Fruit fly (Drosophila melanogaster) whole organism, embryonic: ENCODE data around the gene Dlc90F.

Experiments used
- Antp ChIP-seq: fragments of 200-800 bp; sonication (Bioruptor generic); optimal IDR thresholded peaks from 3 replicates; lab custom pipeline; 2016; ENCODE audit warnings: missing biosample characterization, missing genetic modification characterization
- Atf3 ChIP-seq: fragments of 200-800 bp; sonication (Bioruptor generic); optimal IDR thresholded peaks from 3 replicates; lab custom pipeline; 2016; ENCODE audit warnings: missing biosample characterization, missing genetic modification characterization
- Blimp-1 ChIP-seq: fragments of 200-800 bp; sonication (Bioruptor generic); optimal IDR thresholded peaks from 3 replicates; lab custom pipeline; 2018; ENCODE audit warnings: missing biosample characterization, missing genetic modification characterization, mild to moderate bottlenecking, moderate library complexity, missing genetic modification reagents
- BtbVII ChIP-seq: fragments of 200-800 bp; sonication (Bioruptor generic); optimal IDR thresholded peaks from 3 replicates; lab custom pipeline; 2017; ENCODE audit warnings: missing biosample characterization, mild to moderate bottlenecking, missing genetic modification characterization
- CG10979 ChIP-seq: fragments of 200-800 bp; sonication (Bioruptor generic); optimal IDR thresholded peaks from 2 replicates; lab custom pipeline; 2018; ENCODE audit warnings: missing biosample characterization, mild to moderate bottlenecking, missing genetic modification characterization, moderate library complexity
- CG11560 ChIP-seq: fragments of 200-800 bp; sonication (Bioruptor generic); IDR thresholded peaks from 3 replicates; pipeline ENCODE4 v1.3.6; 2022; ENCODE audit warnings: missing biosample characterization, missing genetic modification characterization
- CG12155 ChIP-seq: fragments of 200-800 bp; sonication (Bioruptor generic); optimal IDR thresholded peaks from 3 replicates; lab custom pipeline; 2016; ENCODE audit warnings: missing biosample characterization, missing genetic modification characterization
- CG12219 ChIP-seq: fragments of 200-800 bp; sonication (Bioruptor generic); optimal IDR thresholded peaks from 3 replicates; lab custom pipeline; 2018; ENCODE audit warnings: missing biosample characterization, mild to moderate bottlenecking, missing genetic modification characterization
- CG12236 ChIP-seq: fragments of 200-800 bp; sonication (Bioruptor generic); optimal IDR thresholded peaks from 2 replicates; lab custom pipeline; 2016; ENCODE audit warnings: missing biosample characterization, missing genetic modification characterization
- CG12299 ChIP-seq: fragments of 200-800 bp; sonication (Bioruptor generic); optimal IDR thresholded peaks from 2 replicates; lab custom pipeline; 2018; ENCODE audit warnings: missing biosample characterization, mild to moderate bottlenecking, missing genetic modification characterization
- CG13287 ChIP-seq: fragments of 200-800 bp; sonication (Bioruptor generic); IDR thresholded peaks from 2 replicates; pipeline ENCODE4 v1.3.6; 2022; ENCODE audit warnings: missing biosample characterization, missing genetic modification characterization; ENCODE audit not compliant: partially characterized antibody
- CG2199 ChIP-seq: fragments of 200-800 bp; sonication (Bioruptor generic); IDR thresholded peaks from 3 replicates; pipeline ENCODE4 v1.3.6; 2022; ENCODE audit warnings: missing biosample characterization, missing genetic modification characterization
- CG30020 ChIP-seq: fragments of 200-800 bp; optimal IDR thresholded peaks from 2 replicates; lab custom pipeline; 2019; ENCODE audit warnings: missing biosample characterization, mild to moderate bottlenecking, missing genetic modification characterization, moderate library complexity
- CG32532 ChIP-seq: fragments of 200-800 bp; sonication (Bioruptor generic); IDR thresholded peaks from 2 replicates; pipeline ENCODE4 v1.3.6; 2022; ENCODE audit warnings: missing biosample characterization, missing genetic modification characterization
- CG3995 ChIP-seq: fragments of 200-800 bp; sonication (Bioruptor generic); optimal IDR thresholded peaks from 3 replicates; lab custom pipeline; 2016; ENCODE audit warnings: missing biosample characterization, missing genetic modification characterization
- CG4360 ChIP-seq: fragments of 200-800 bp; sonication (Bioruptor generic); IDR thresholded peaks from 2 replicates; pipeline ENCODE4 v1.3.6; 2022; ENCODE audit warnings: missing biosample characterization, missing genetic modification characterization
- CG4854 ChIP-seq: fragments of 200-800 bp; sonication (Bioruptor generic); optimal IDR thresholded peaks from 2 replicates; lab custom pipeline; 2016; ENCODE audit warnings: missing biosample characterization, missing genetic modification characterization, inconsistent platforms
- CG5953 ChIP-seq: fragments of 200-800 bp; sonication (Bioruptor generic); IDR thresholded peaks from 2 replicates; pipeline ENCODE4 v1.3.6; 2022; ENCODE audit warnings: missing biosample characterization, missing genetic modification characterization
- CG6683 ChIP-seq: fragments of 200-800 bp; sonication (Bioruptor generic); optimal IDR thresholded peaks from 2 replicates; lab custom pipeline; 2017; ENCODE audit warnings: missing biosample characterization, mild to moderate bottlenecking, missing genetic modification characterization, missing genetic modification reagents
- CG7556 ChIP-seq: fragments of 200-800 bp; sonication (Bioruptor generic); optimal IDR thresholded peaks from 2 replicates; lab custom pipeline; 2017; ENCODE audit warnings: missing biosample characterization, mild to moderate bottlenecking, missing genetic modification characterization
- CG8478 ChIP-seq: fragments of >200 bp; optimal IDR thresholded peaks from 2 replicates; lab custom pipeline; 2018
- Deaf1 ChIP-seq: fragments of 200-800 bp; optimal IDR thresholded peaks from 3 replicates; lab custom pipeline; 2019; ENCODE audit warnings: missing biosample characterization, mild to moderate bottlenecking, missing genetic modification characterization, moderate library complexity
- Dek ChIP-seq: fragments of 200-800 bp; sonication (Bioruptor generic); optimal IDR thresholded peaks from 3 replicates; lab custom pipeline; 2019; ENCODE audit warnings: missing biosample characterization, mild to moderate bottlenecking, missing genetic modification characterization, moderate library complexity
- GATAe ChIP-seq: fragments of 200-800 bp; sonication (Bioruptor generic); conservative IDR thresholded peaks from 2 replicates; pipeline ENCODE4 v1.3.6; 2022; ENCODE audit warnings: missing biosample characterization, missing genetic modification characterization
- HLH4C ChIP-seq: fragments of 200-800 bp; sonication (Bioruptor generic); IDR thresholded peaks from 3 replicates; pipeline ENCODE4 v1.3.6; 2022; ENCODE audit warnings: missing biosample characterization, missing genetic modification characterization; ENCODE audit not compliant: partially characterized antibody
- HLH54F ChIP-seq: fragments of 200-800 bp; sonication (Bioruptor generic); optimal IDR thresholded peaks from 3 replicates; lab custom pipeline; 2016; ENCODE audit warnings: missing biosample characterization, missing genetic modification characterization
- Hmx ChIP-seq: fragments of 200-800 bp; sonication (Bioruptor generic); optimal IDR thresholded peaks from 2 replicates; lab custom pipeline; 2016; ENCODE audit warnings: missing biosample characterization, missing genetic modification characterization
- Hr39 ChIP-seq: fragments of >200 bp; optimal IDR thresholded peaks from 2 replicates; lab custom pipeline; 2017
- Kr ChIP-seq: fragments of 200-800 bp; sonication (Bioruptor generic); optimal IDR thresholded peaks from 2 replicates; lab custom pipeline; 2017; ENCODE audit warnings: missing biosample characterization, mild to moderate bottlenecking, missing genetic modification characterization
- Lim3 ChIP-seq: fragments of 200-800 bp; sonication (Bioruptor generic); IDR thresholded peaks from 2 replicates; pipeline ENCODE4 v1.3.6; 2022; ENCODE audit warnings: missing biosample characterization, missing genetic modification characterization
- NC2β ChIP-seq: fragments of 200-800 bp; sonication (Bioruptor generic); optimal IDR thresholded peaks from 2 replicates; lab custom pipeline; 2016; ENCODE audit warnings: missing biosample characterization, missing genetic modification characterization
- Nf-YC ChIP-seq: fragments of 200-800 bp; optimal IDR thresholded peaks from 3 replicates; lab custom pipeline; 2019; ENCODE audit warnings: missing biosample characterization, mild to moderate bottlenecking, missing genetic modification characterization, moderate library complexity
- NfI ChIP-seq: fragments of 200-800 bp; sonication (Bioruptor generic); optimal IDR thresholded peaks from 3 replicates; lab custom pipeline; 2018; ENCODE audit warnings: missing biosample characterization, mild to moderate bottlenecking, missing genetic modification characterization, moderate library complexity
- Optix ChIP-seq: fragments of 200-800 bp; sonication (Bioruptor generic); IDR thresholded peaks from 3 replicates; pipeline ENCODE4 v1.3.6; 2022; ENCODE audit warnings: missing biosample characterization, missing genetic modification characterization
- Ravus ChIP-seq: fragments of 200-800 bp; sonication (Bioruptor generic); IDR thresholded peaks from 2 replicates; pipeline ENCODE4 v1.3.6; 2022; ENCODE audit warnings: missing biosample characterization, missing genetic modification characterization
- Six4 ChIP-seq: fragments of 200-800 bp; sonication (Bioruptor generic); optimal IDR thresholded peaks from 2 replicates; lab custom pipeline; 2016; ENCODE audit warnings: missing biosample characterization, missing genetic modification characterization
- Taf1 ChIP-seq: fragments of 200-800 bp; sonication (Bioruptor generic); IDR thresholded peaks from 2 replicates; pipeline ENCODE4 v1.3.6; 2022; ENCODE audit warnings: missing biosample characterization, missing genetic modification characterization
- YL-1 ChIP-seq: fragments of 200-800 bp; sonication (Bioruptor generic); optimal IDR thresholded peaks from 3 replicates; lab custom pipeline; 2017; ENCODE audit warnings: missing biosample characterization, mild to moderate bottlenecking, missing genetic modification characterization
- ara ChIP-seq: fragments of 200-800 bp; sonication (Bioruptor generic); IDR thresholded peaks from 2 replicates; pipeline ENCODE4 v1.3.6; 2022; ENCODE audit warnings: missing biosample characterization, missing genetic modification characterization
- ase ChIP-seq: fragments of 200-800 bp; sonication (Bioruptor generic); IDR thresholded peaks from 3 replicates; pipeline ENCODE4 v1.3.6; 2022; ENCODE audit warnings: missing biosample characterization, missing genetic modification characterization
- bcd ChIP-seq: fragments of 200-800 bp; sonication (Bioruptor generic); optimal IDR thresholded peaks from 2 replicates; lab custom pipeline; 2017; ENCODE audit warnings: missing biosample characterization, mild to moderate bottlenecking, missing genetic modification characterization
- caup ChIP-seq: fragments of 200-800 bp; sonication (Bioruptor generic); optimal IDR thresholded peaks from 3 replicates; lab custom pipeline; 2017; ENCODE audit warnings: missing biosample characterization, mild to moderate bottlenecking, missing genetic modification characterization, moderate library complexity; ENCODE audit not compliant: severe bottlenecking
- chif ChIP-seq, 2 experiments: fragments of 200-800 bp; sonication (Bioruptor generic); optimal IDR thresholded peaks; 3 replicates each; lab custom pipeline; 2016; ENCODE audit warnings: missing biosample characterization in 2 of 2, missing genetic modification characterization in 2 of 2
- chm ChIP-seq: fragments of 200-800 bp; sonication (Bioruptor generic); IDR thresholded peaks from 2 replicates; pipeline ENCODE4 v1.3.6; 2022; ENCODE audit warnings: missing biosample characterization, missing genetic modification characterization
- esg ChIP-seq: fragments of 200-800 bp; sonication (Bioruptor generic); conservative IDR thresholded peaks from 2 replicates; pipeline ENCODE4 v1.3.6; 2022; ENCODE audit warnings: missing biosample characterization, missing genetic modification characterization
- gro ChIP-seq: fragments of 200-800 bp; sonication (Bioruptor generic); optimal IDR thresholded peaks from 2 replicates; lab custom pipeline; 2016; ENCODE audit warnings: missing biosample characterization, missing genetic modification characterization
- kay ChIP-seq: fragments of 200-800 bp; sonication (Bioruptor generic); optimal IDR thresholded peaks from 2 replicates; lab custom pipeline; 2016; ENCODE audit warnings: missing biosample characterization, missing genetic modification characterization
- lab ChIP-seq: fragments of 200-800 bp; sonication (Bioruptor generic); optimal IDR thresholded peaks from 3 replicates; lab custom pipeline; 2017; ENCODE audit warnings: missing biosample characterization, missing genetic modification characterization, mild to moderate bottlenecking, moderate library complexity, missing genetic modification reagents
- nerfin-2 ChIP-seq: fragments of 200-800 bp; sonication (Bioruptor generic); IDR thresholded peaks from 2 replicates; pipeline ENCODE4 v1.3.6; 2022; ENCODE audit warnings: missing biosample characterization, missing genetic modification characterization; ENCODE audit not compliant: partially characterized antibody
- rib ChIP-seq: fragments of 200-800 bp; sonication (Bioruptor generic); IDR thresholded peaks from 2 replicates; pipeline ENCODE4 v1.3.6; 2022; ENCODE audit warnings: missing biosample characterization, missing genetic modification characterization
- ro ChIP-seq: fragments of 200-800 bp; sonication (Bioruptor generic); IDR thresholded peaks from 2 replicates; pipeline ENCODE4 v1.3.6; 2022; ENCODE audit warnings: missing biosample characterization, missing genetic modification characterization
- stwl ChIP-seq: fragments of 200-800 bp; sonication (Bioruptor generic); optimal IDR thresholded peaks from 3 replicates; lab custom pipeline; 2018; ENCODE audit warnings: missing biosample characterization, mild to moderate bottlenecking, missing genetic modification characterization, moderate library complexity

Gene Dlc90F

dm6 chr3R:18295262-18295944 lies 3.6 kb upstream of the Dlc90F start (continued):
- TF ChIP-seq Nf-YC (tag; lab: Kevin White, UChicago) (peak; percentile 21), CG6683 (no peak), HLH4C (GFP tag; lab: Robert Waterston, UW) (peak; percentile 59), ase (GFP tag; lab: Robert Waterston, UW) (no peak), esg (GFP tag; lab: Robert Waterston, UW) (no peak), ara (GFP tag; lab: Robert Waterston, UW) (no peak), YL-1 (GFP tag; lab: Kevin White, UChicago) (no peak), Hr39 (no peak), NfI (GFP tag; lab: Kevin White, UChicago) (no peak), CG2199 (GFP tag; lab: Robert Waterston, UW) (no peak), Lim3 (GFP tag; lab: Robert Waterston, UW) (no peak), Six4 (no peak), CG12236 (GFP tag; lab: Kevin White, UChicago) (no peak), Taf1 (GFP tag; lab: Robert Waterston, UW) (no peak), CG7556 (GFP tag; lab: Kevin White, UChicago) (no peak), CG12155 (GFP tag; lab: Kevin White, UChicago) (no peak), CG8478 (lab: Kevin White, UChicago) (no peak), NC2β (GFP tag; lab: Kevin White, UChicago) (no peak), Ravus (GFP tag; lab: Robert Waterston, UW) (no peak), caup (GFP tag; lab: Kevin White, UChicago) (no peak), Hmx (no peak), GATAe (no peak), CG4360 (no peak), HLH54F (GFP tag; lab: Kevin White, UChicago) (no peak), bcd (GFP tag; lab: Kevin White, UChicago) (no peak), ro (GFP tag; lab: Robert Waterston, UW) (no peak), Optix (GFP tag; lab: Robert Waterston, UW) (no peak), rib (GFP tag; lab: Robert Waterston, UW) (no peak), Dek (no peak), chif (GFP tag; optimal IDR thresholded peaks at IDR 0.05; lab: Kevin White, UChicago) (no peak), Kr (GFP tag; lab: Kevin White, UChicago) (no peak), Blimp-1 (GFP tag; lab: Kevin White, UChicago) (no peak), Antp (GFP tag; lab: Kevin White, UChicago) (no peak), gro (GFP tag; lab: Kevin White, UChicago) (no peak), BtbVII (GFP tag; lab: Kevin White, UChicago) (no peak), CG11560 (tag; lab: Robert Waterston, UW) (no peak), CG3995 (GFP tag; lab: Kevin White, UChicago) (no peak), kay (GFP tag; lab: Kevin White, UChicago) (no peak), stwl (tag; lab: Kevin White, UChicago) (no peak), CG10979 (tag; lab: Kevin White, UChicago) (no peak), lab (GFP tag; lab: Kevin White, UChicago) (peak; percentile 26), CG30020 (tag; lab: Kevin White, UChicago) (no peak), CG13287 (GFP tag; lab: Robert Waterston, UW) (peak; percentile 8; the same call in 1 of the 2 replicates), Atf3 (GFP tag; lab: Kevin White, UChicago) (no peak), CG12299 (tag; lab: Kevin White, UChicago) (no peak), Deaf1 (peak; percentile 11), CG5953 (GFP tag; lab: Robert Waterston, UW) (no peak), chm (GFP tag; lab: Robert Waterston, UW) (no peak), nerfin-2 (GFP tag; lab: Robert Waterston, UW) (peak; percentile 67), CG4854 (no peak), CG12219 (GFP tag; lab: Kevin White, UChicago) (peak; percentile 16), CG32532 (GFP tag; lab: Robert Waterston, UW) (no peak)
